Fruit fly (Drosophila melanogaster) S2 (cell line): ENCODE data around the gene ich.

ENCODE experiments used
- CG8478 ChIP-seq: fragments of >200 bp; optimal IDR thresholded peaks from 2 replicates; lab custom pipeline; 2018
- CTCF ChIP-seq, 2 experiments: fragments of >200 bp; optimal IDR thresholded peaks; 2 replicates each; lab custom pipeline; 2018

ich gene

dm6 chr3R:8934930-8935329 lies 27.9 kb downstream of the ich start, which contains the start of gene osk:
osk (plus strand) TSS chr3R:8935126.
- no peak for TF ChIP-seq CG8478
- no peak for TF ChIP-seq CTCF (optimal IDR thresholded peaks at IDR 0.05; lab: Kevin White, UChicago)

dm6 chr3R:8932741-8933140 lies 30.1 kb downstream of the ich start:
- TF ChIP-seq CG8478 (no peak), CTCF (optimal IDR thresholded peaks at IDR 0.05; lab: Kevin White, UChicago) (no peak)

dm6 chr3R:8931777-8932345 lies 31.0 kb downstream of the ich start, which contains the start of gene pyd:
pyd (minus strand) TSS chr3R:8931896.
- no peak for TF ChIP-seq CG8478
- TF ChIP-seq CTCF (optimal IDR thresholded peaks at IDR 0.05; lab: Kevin White, UChicago) = peak in 1 of 2 experiments; percentile 37

dm6 chr3R:8931064-8931419 lies 31.8 kb downstream of the ich start:
- peak in 1 of 2 experiments; percentile 28 for TF ChIP-seq CTCF (optimal IDR thresholded peaks at IDR 0.05; lab: Kevin White, UChicago)
- no peak for TF ChIP-seq CG8478

dm6 chr3R:8930165-8931063 lies 32.4 kb downstream of the ich start:
- TF ChIP-seq CG8478 (no peak), CTCF (optimal IDR thresholded peaks at IDR 0.05; lab: Kevin White, UChicago) (peak; percentile 81 to 89)

- no peak for TF ChIP-seq CTCF (optimal IDR thresholded peaks at IDR 0.05; lab: Kevin White, UChicago)
- TF ChIP-seq CG8478 = no peak
These were observed 33.1 kb downstream of the ich start for dm6 chr3R:8929703-8930102.

- TF ChIP-seq CTCF (optimal IDR thresholded peaks at IDR 0.05; lab: Kevin White, UChicago) (no peak), CG8478 (no peak)
These were observed 34.8 kb downstream of the ich start for dm6 chr3R:8927817-8928625.

dm6 chr3R:8927052-8927816 lies 35.6 kb downstream of the ich start:
- TF ChIP-seq CG8478 = no peak
- TF ChIP-seq CTCF (optimal IDR thresholded peaks at IDR 0.05; lab: Kevin White, UChicago) = no peak

- TF ChIP-seq CG8478 = no peak
- no peak for TF ChIP-seq CTCF (optimal IDR thresholded peaks at IDR 0.05; lab: Kevin White, UChicago)
These were observed 36.3 kb downstream of the ich start for dm6 chr3R:8926554-8926951.

dm6 chr3R:8925924-8926553 lies 36.8 kb downstream of the ich start:
- TF ChIP-seq CG8478 = no peak
- TF ChIP-seq CTCF (optimal IDR thresholded peaks at IDR 0.05; lab: Kevin White, UChicago) = no peak

dm6 chr3R:8923774-8924369 lies 39.0 kb downstream of the ich start:
- TF ChIP-seq CG8478 (no peak), CTCF (optimal IDR thresholded peaks at IDR 0.05; lab: Kevin White, UChicago) (no peak)

- TF ChIP-seq CG8478 (no peak), CTCF (optimal IDR thresholded peaks at IDR 0.05; lab: Kevin White, UChicago) (no peak)
These were observed 40.1 kb downstream of the ich start for dm6 chr3R:8922617-8923242.

- TF ChIP-seq CG8478 = no peak
- no peak for TF ChIP-seq CTCF (optimal IDR thresholded peaks at IDR 0.05; lab: Kevin White, UChicago)
These were observed 41.0 kb downstream of the ich start for dm6 chr3R:8921880-8922279.
